Fruit fly (Drosophila melanogaster) whole organism, embryonic: ENCODE results near the gene ATPsynC.

ENCODE experiments used
- Antp ChIP-seq: fragments of 200-800 bp; sonication (Bioruptor generic); optimal IDR thresholded peaks from 3 replicates; lab custom pipeline; 2016; ENCODE audit warnings: missing biosample characterization, missing genetic modification characterization
- B-H1 ChIP-seq: fragments of 200-800 bp; sonication (Bioruptor generic); IDR thresholded peaks from 3 replicates; pipeline ENCODE4 v1.3.6; 2022; ENCODE audit warnings: missing biosample characterization, missing genetic modification characterization
- Bdp1 ChIP-seq: fragments of 200-800 bp; sonication (Bioruptor generic); optimal IDR thresholded peaks from 3 replicates; lab custom pipeline; 2016; ENCODE audit warnings: missing biosample characterization, missing genetic modification characterization
- CG10209 ChIP-seq: fragments of 200-800 bp; sonication (Bioruptor generic); optimal IDR thresholded peaks from 3 replicates; lab custom pipeline; 2017; ENCODE audit warnings: missing biosample characterization, mild to moderate bottlenecking, missing genetic modification characterization, missing genetic modification reagents
- CG11085 ChIP-seq: fragments of 200-800 bp; sonication (Bioruptor generic); IDR thresholded peaks from 2 replicates; pipeline ENCODE4 v1.3.6; 2022; ENCODE audit warnings: missing biosample characterization, missing genetic modification characterization
- CG13296 ChIP-seq: fragments of 200-800 bp; sonication (Bioruptor generic); optimal IDR thresholded peaks from 3 replicates; lab custom pipeline; 2018; ENCODE audit warnings: missing biosample characterization, mild to moderate bottlenecking, missing genetic modification characterization
- CG1602 ChIP-seq: fragments of 200-800 bp; sonication (Bioruptor generic); optimal IDR thresholded peaks from 3 replicates; lab custom pipeline; 2016; ENCODE audit warnings: missing biosample characterization, missing genetic modification characterization
- CG1603 ChIP-seq: fragments of 200-800 bp; sonication (Bioruptor generic); optimal IDR thresholded peaks from 2 replicates; lab custom pipeline; 2019; ENCODE audit warnings: missing biosample characterization, mild to moderate bottlenecking, missing genetic modification characterization, moderate library complexity
- CG18262 ChIP-seq: fragments of 200-800 bp; optimal IDR thresholded peaks from 3 replicates; lab custom pipeline; 2019; ENCODE audit warnings: missing biosample characterization, mild to moderate bottlenecking, missing genetic modification characterization, moderate library complexity
- CG2712 ChIP-seq: fragments of 200-800 bp; optimal IDR thresholded peaks from 3 replicates; lab custom pipeline; 2019; ENCODE audit warnings: missing biosample characterization, mild to moderate bottlenecking, missing genetic modification characterization, moderate library complexity
- CG30020 ChIP-seq: fragments of 200-800 bp; optimal IDR thresholded peaks from 2 replicates; lab custom pipeline; 2019; ENCODE audit warnings: missing biosample characterization, mild to moderate bottlenecking, missing genetic modification characterization, moderate library complexity
- CG3065 ChIP-seq: fragments of 200-800 bp; sonication (Bioruptor generic); optimal IDR thresholded peaks from 2 replicates; lab custom pipeline; 2016; ENCODE audit warnings: missing biosample characterization, missing genetic modification characterization
- CG3838 ChIP-seq: fragments of 200-800 bp; sonication (Bioruptor generic); optimal IDR thresholded peaks from 3 replicates; lab custom pipeline; 2016; ENCODE audit warnings: missing biosample characterization, missing genetic modification characterization
- CG3847 ChIP-seq: fragments of 200-800 bp; sonication (Bioruptor generic); IDR thresholded peaks from 2 replicates; pipeline ENCODE4 v1.3.6; 2022; ENCODE audit warnings: missing biosample characterization, missing genetic modification characterization
- CG7963 ChIP-seq: fragments of 200-800 bp; sonication (Bioruptor generic); IDR thresholded peaks from 3 replicates; pipeline ENCODE4 v1.3.6; 2022; ENCODE audit warnings: missing biosample characterization, missing genetic modification characterization; ENCODE audit not compliant: partially characterized antibody
- CG8089 ChIP-seq: fragments of 200-800 bp; sonication (Bioruptor generic); optimal IDR thresholded peaks from 3 replicates; lab custom pipeline; 2016; ENCODE audit warnings: missing biosample characterization, missing genetic modification characterization
- CG8765 ChIP-seq: fragments of 200-800 bp; sonication (Bioruptor generic); IDR thresholded peaks from 2 replicates; pipeline ENCODE4 v1.3.6; 2022; ENCODE audit warnings: missing biosample characterization, missing genetic modification characterization
- Dll ChIP-seq: fragments of 200-800 bp; sonication (Bioruptor generic); IDR thresholded peaks from 4 replicates; pipeline ENCODE4 v1.3.6; 2022; ENCODE audit warnings: missing biosample characterization, missing genetic modification characterization; ENCODE audit not compliant: partially characterized antibody
- Gug ChIP-seq: fragments of 200-800 bp; sonication (Bioruptor generic); IDR thresholded peaks from 4 replicates; pipeline ENCODE4 v1.3.6; 2022; ENCODE audit warnings: missing biosample characterization, missing genetic modification characterization
- H2.0 ChIP-seq: fragments of 200-800 bp; sonication (Bioruptor generic); IDR thresholded peaks from 2 replicates; pipeline ENCODE4 v1.3.6; 2022; ENCODE audit warnings: missing biosample characterization, missing genetic modification characterization
- HmgZ ChIP-seq: fragments of 200-800 bp; sonication (Bioruptor generic); optimal IDR thresholded peaks from 2 replicates; lab custom pipeline; 2018; ENCODE audit warnings: missing biosample characterization, mild to moderate bottlenecking, missing genetic modification characterization
- Hr39 ChIP-seq: fragments of >200 bp; optimal IDR thresholded peaks from 2 replicates; lab custom pipeline; 2017
- Med ChIP-seq: fragments of 200-800 bp; sonication (Bioruptor generic); peaks from one replicate; lab custom pipeline; 2016; ENCODE audit warnings: missing biosample characterization, missing genetic modification characterization, mild to moderate bottlenecking, inconsistent platforms, moderate library complexity
- Myb ChIP-seq: fragments of 200-800 bp; sonication (Bioruptor generic); optimal IDR thresholded peaks from 2 replicates; lab custom pipeline; 2016; ENCODE audit warnings: missing biosample characterization, missing genetic modification characterization
- Nf-YC ChIP-seq: fragments of 200-800 bp; optimal IDR thresholded peaks from 3 replicates; lab custom pipeline; 2019; ENCODE audit warnings: missing biosample characterization, mild to moderate bottlenecking, missing genetic modification characterization, moderate library complexity
- Optix ChIP-seq: fragments of 200-800 bp; sonication (Bioruptor generic); IDR thresholded peaks from 3 replicates; pipeline ENCODE4 v1.3.6; 2022; ENCODE audit warnings: missing biosample characterization, missing genetic modification characterization
- PHDP ChIP-seq: fragments of 200-800 bp; sonication (Bioruptor generic); optimal IDR thresholded peaks from 3 replicates; lab custom pipeline; 2018; ENCODE audit warnings: missing biosample characterization, mild to moderate bottlenecking, missing genetic modification characterization, moderate library complexity
- Poxn ChIP-seq: fragments of 200-800 bp; sonication (Bioruptor generic); IDR thresholded peaks from 2 replicates; pipeline ENCODE4 v1.3.6; 2022; ENCODE audit warnings: missing biosample characterization, missing genetic modification characterization
- Ssrp ChIP-seq: fragments of 200-800 bp; sonication (Bioruptor generic); optimal IDR thresholded peaks from 2 replicates; lab custom pipeline; 2018; ENCODE audit warnings: missing biosample characterization, mild to moderate bottlenecking, missing genetic modification characterization, moderate library complexity
- TFAM ChIP-seq: fragments of 200-800 bp; sonication (Bioruptor generic); optimal IDR thresholded peaks from 2 replicates; lab custom pipeline; 2017; ENCODE audit warnings: missing biosample characterization, missing genetic modification characterization, inconsistent platforms
- Vsx1 ChIP-seq: fragments of 200-800 bp; sonication (Bioruptor generic); optimal IDR thresholded peaks from 2 replicates; lab custom pipeline; 2017; ENCODE audit warnings: missing biosample characterization, mild to moderate bottlenecking, missing genetic modification characterization, missing genetic modification reagents
- abd-A ChIP-seq: fragments of 200-800 bp; sonication (Bioruptor generic); optimal IDR thresholded peaks from 3 replicates; lab custom pipeline; 2019; ENCODE audit warnings: missing biosample characterization, mild to moderate bottlenecking, missing genetic modification characterization, moderate library complexity
- ato ChIP-seq: fragments of 200-800 bp; sonication (Bioruptor generic); IDR thresholded peaks from 2 replicates; pipeline ENCODE4 v1.3.6; 2022; ENCODE audit warnings: missing biosample characterization, missing genetic modification characterization; ENCODE audit not compliant: partially characterized antibody
- caup ChIP-seq: fragments of 200-800 bp; sonication (Bioruptor generic); optimal IDR thresholded peaks from 3 replicates; lab custom pipeline; 2017; ENCODE audit warnings: missing biosample characterization, mild to moderate bottlenecking, missing genetic modification characterization, moderate library complexity; ENCODE audit not compliant: severe bottlenecking
- chn ChIP-seq: fragments of 200-800 bp; sonication (Bioruptor generic); optimal IDR thresholded peaks from 2 replicates; lab custom pipeline; 2016; ENCODE audit warnings: missing biosample characterization, missing genetic modification characterization
- ci ChIP-seq: fragments of 200-800 bp; sonication (Bioruptor generic); IDR thresholded peaks from 3 replicates; pipeline ENCODE4 v1.3.6; 2022; ENCODE audit warnings: missing biosample characterization, missing genetic modification characterization
- dan ChIP-seq: fragments of 200-800 bp; sonication (Bioruptor generic); IDR thresholded peaks from 2 replicates; pipeline ENCODE4 v1.3.6; 2022; ENCODE audit warnings: missing biosample characterization, missing genetic modification characterization
- danr ChIP-seq: fragments of 200-800 bp; sonication (Bioruptor generic); IDR thresholded peaks from 2 replicates; pipeline ENCODE4 v1.3.6; 2022; ENCODE audit warnings: missing biosample characterization, missing genetic modification characterization
- dysf ChIP-seq: fragments of 200-800 bp; sonication (Bioruptor generic); IDR thresholded peaks from 3 replicates; pipeline ENCODE4 v1.3.6; 2022; ENCODE audit warnings: missing biosample characterization, missing genetic modification characterization
- gcm2 ChIP-seq: fragments of 200-800 bp; sonication (Bioruptor generic); optimal IDR thresholded peaks from 2 replicates; lab custom pipeline; 2016; ENCODE audit warnings: missing biosample characterization, missing genetic modification characterization
- hkb ChIP-seq, 2 experiments: fragments of 200-800 bp in 1 of 2; fragments of >200 bp in 1 of 2; sonication (Bioruptor generic) in 1 of 2; IDR thresholded peaks in 1 of 2; optimal IDR thresholded peaks in 1 of 2; 2 replicates each; pipeline versions ENCODE4 v1.3.6 to Lab custom; 2017 to 2022; ENCODE audit warnings: missing biosample characterization in 1 of 2, missing genetic modification characterization in 1 of 2
- kni ChIP-seq: fragments of 200-800 bp; sonication (Bioruptor generic); optimal IDR thresholded peaks from 3 replicates; lab custom pipeline; 2017; ENCODE audit warnings: mild to moderate bottlenecking, missing biosample characterization, missing genetic modification reagents, missing genetic modification characterization
- knrl ChIP-seq: fragments of 200-800 bp; sonication (Bioruptor generic); IDR thresholded peaks from 3 replicates; pipeline ENCODE4 v1.3.6; 2022; ENCODE audit warnings: missing biosample characterization, missing genetic modification characterization; ENCODE audit not compliant: partially characterized antibody
- nmo ChIP-seq: fragments of 200-800 bp; sonication (Bioruptor generic); optimal IDR thresholded peaks from 2 replicates; lab custom pipeline; 2018; ENCODE audit warnings: missing biosample characterization, mild to moderate bottlenecking, missing genetic modification characterization, moderate library complexity
- pb ChIP-seq: fragments of 200-800 bp; sonication (Bioruptor generic); optimal IDR thresholded peaks from 3 replicates; lab custom pipeline; 2016; ENCODE audit warnings: missing biosample characterization, missing genetic modification characterization
- pita ChIP-seq: fragments of 200-800 bp; sonication (Bioruptor generic); optimal IDR thresholded peaks from 2 replicates; lab custom pipeline; 2017; ENCODE audit warnings: missing biosample characterization, mild to moderate bottlenecking, missing genetic modification characterization
- pnt ChIP-seq: fragments of 200-800 bp; sonication (Bioruptor generic); optimal IDR thresholded peaks from 3 replicates; lab custom pipeline; 2016; ENCODE audit warnings: missing biosample characterization, missing genetic modification characterization
- salm ChIP-seq: fragments of 200-800 bp; sonication (Bioruptor generic); optimal IDR thresholded peaks from 2 replicates; lab custom pipeline; 2018; ENCODE audit warnings: missing biosample characterization, mild to moderate bottlenecking, missing genetic modification characterization
- sob ChIP-seq: fragments of 200-800 bp; sonication (Bioruptor generic); IDR thresholded peaks from 2 replicates; pipeline ENCODE4 v1.3.6; 2022; ENCODE audit warnings: missing biosample characterization, missing genetic modification characterization
- tin ChIP-seq: fragments of 200-800 bp; sonication (Bioruptor generic); optimal IDR thresholded peaks from 3 replicates; lab custom pipeline; 2016; ENCODE audit warnings: missing biosample characterization, missing genetic modification characterization
- unpg ChIP-seq: fragments of 200-800 bp; sonication (Bioruptor generic); optimal IDR thresholded peaks from 3 replicates; lab custom pipeline; 2018; ENCODE audit warnings: missing biosample characterization, mild to moderate bottlenecking, missing genetic modification characterization, moderate library complexity
- wdn ChIP-seq: fragments of 200-800 bp; sonication (Bioruptor generic); IDR thresholded peaks from 2 replicates; pipeline ENCODE4 v1.3.6; 2022; ENCODE audit warnings: missing biosample characterization, missing genetic modification characterization

The ATPsynC gene

DNA sequence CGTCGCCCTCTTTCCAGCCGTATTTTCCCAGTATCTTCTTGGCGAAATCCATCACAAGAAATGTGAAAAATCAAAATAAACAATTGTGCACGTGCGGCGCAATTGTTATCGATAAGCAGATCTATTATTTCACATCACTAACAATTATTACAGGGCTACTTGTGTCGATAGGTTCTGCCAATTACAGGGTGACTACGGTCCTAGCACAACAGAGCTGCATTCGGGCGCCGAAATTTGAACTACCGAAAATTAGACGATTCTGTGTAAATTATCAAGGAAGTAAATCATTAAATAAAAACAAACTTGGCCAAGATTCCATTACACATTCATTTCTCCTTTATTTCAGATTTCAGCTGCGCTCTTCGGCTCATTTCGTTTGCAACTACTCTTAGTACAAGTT, 3.6 kb downstream of the ATPsynC start, which contains the start of gene CG15561 (continued):
- no peak for TF ChIP-seq danr (GFP tag; lab: Robert Waterston, UW)
- TF ChIP-seq Myb (GFP tag; lab: Kevin White, UChicago), result peak; percentile 56
- peak; percentile 34 for TF ChIP-seq chn
- no peak for TF ChIP-seq ato
- TF ChIP-seq CG1603 (tag; lab: Kevin White, UChicago), result peak; percentile 84
- TF ChIP-seq pnt, result no peak
- no peak for TF ChIP-seq CG11085
- no peak for TF ChIP-seq abd-A (tag; lab: Kevin White, UChicago)
- TF ChIP-seq CG3838, result no peak
- TF ChIP-seq HmgZ, result peak; percentile 81
- no peak for TF ChIP-seq H2.0 (GFP tag; lab: Robert Waterston, UW)
- peak; percentile 94 for TF ChIP-seq Med (GFP tag; lab: Kevin White, UChicago)
- no peak for TF ChIP-seq pita (GFP tag; lab: Kevin White, UChicago)
- TF ChIP-seq Hr39 (lab: Kevin White, UChicago), result no peak
- no peak for TF ChIP-seq ci (GFP tag; lab: Robert Waterston, UW)
- peak; percentile 64 for TF ChIP-seq CG30020
- TF ChIP-seq CG1602 (GFP tag; lab: Kevin White, UChicago), result no peak
- no peak for TF ChIP-seq CG7963 (GFP tag; lab: Robert Waterston, UW)
- TF ChIP-seq wdn, result no peak
- no peak for TF ChIP-seq dysf (GFP tag; lab: Robert Waterston, UW)
- peak; percentile 58 for TF ChIP-seq CG2712 (tag; lab: Kevin White, UChicago)
- TF ChIP-seq Dll, result no peak
- no peak for TF ChIP-seq Optix
- TF ChIP-seq B-H1, result no peak
- TF ChIP-seq salm, result peak; percentile 35
- TF ChIP-seq CG8765 (GFP tag; lab: Robert Waterston, UW), result no peak
- peak; percentile 48 for TF ChIP-seq pb (GFP tag; lab: Kevin White, UChicago)
- peak; percentile 29 for TF ChIP-seq CG8089 (GFP tag; lab: Kevin White, UChicago)
- TF ChIP-seq Gug (GFP tag; lab: Robert Waterston, UW), result no peak
- no peak for TF ChIP-seq CG18262 (tag; lab: Kevin White, UChicago)
- TF ChIP-seq Ssrp, result peak; percentile 2
- TF ChIP-seq CG10209 (GFP tag; lab: Kevin White, UChicago), result peak; percentile 44
- peak; percentile 42 for TF ChIP-seq CG13296 (GFP tag; lab: Kevin White, UChicago)
- peak; percentile 46 for TF ChIP-seq tin (GFP tag; lab: Kevin White, UChicago)
- no peak for TF ChIP-seq Vsx1
- no peak for TF ChIP-seq gcm2 (GFP tag; lab: Kevin White, UChicago)
- TF ChIP-seq Poxn (GFP tag; lab: Robert Waterston, UW), result no peak
- peak; percentile 73 for TF ChIP-seq caup (GFP tag; lab: Kevin White, UChicago)
- no peak for TF ChIP-seq CG3847 (GFP tag; lab: Robert Waterston, UW)
- TF ChIP-seq hkb (optimal IDR thresholded peaks at IDR 0.05; lab: Kevin White, UChicago), result no peak
- no peak for TF ChIP-seq hkb (GFP tag; IDR thresholded peaks at IDR 0.05; lab: Robert Waterston, UW)
- no peak for TF ChIP-seq sob
- peak; percentile 26 for TF ChIP-seq Antp (GFP tag; lab: Kevin White, UChicago)
- TF ChIP-seq kni (GFP tag; lab: Kevin White, UChicago), result no peak
- peak; percentile 49 for TF ChIP-seq nmo
- TF ChIP-seq TFAM (GFP tag; lab: Kevin White, UChicago), result no peak
- TF ChIP-seq knrl, result no peak
- no peak for TF ChIP-seq PHDP (tag; lab: Kevin White, UChicago)
- TF ChIP-seq Nf-YC (tag; lab: Kevin White, UChicago), result no peak
- TF ChIP-seq unpg (GFP tag; lab: Kevin White, UChicago), result no peak
- TF ChIP-seq CG3065 (GFP tag; lab: Kevin White, UChicago), result no peak
- no peak for TF ChIP-seq dan
- peak; percentile 50 for TF ChIP-seq Bdp1 (GFP tag; lab: Kevin White, UChicago)
